Worm (Caenorhabditis elegans) whole organism, young adult: ENCODE results near the gene srh-99.

Experiments used
- attf-6 ChIP-seq: fragments of 200-800 bp; sonication (Bioruptor generic); IDR thresholded peaks from 2 replicates; pipeline ENCODE4 v1.3.6; 2022; ENCODE audit warnings: missing genetic modification reagents, missing genetic modification characterization, missing compliant biosample characterization
- sdz-38 ChIP-seq: sonication (generic microtip); optimal IDR thresholded peaks from 2 replicates; lab custom pipeline; 2016; ENCODE audit warnings: missing genotype, missing genetic modification characterization, missing compliant biosample characterization

- TF ChIP-seq attf-6 (GFP tag; lab: Robert Waterston, UW) (no peak), sdz-38 (tag; lab: Kevin White, UChicago) (no peak)
Measured at ce11 chrII:3694664-3695063, 21.7 kb downstream of the srh-99 start, which contains the start of gene srx-102.
